Fruit fly (Drosophila melanogaster) whole organism, embryonic: Measurements from ENCODE around the gene CG9132.

Experiments
- ATbp ChIP-seq: fragments of 200-800 bp; sonication (Bioruptor generic); optimal IDR thresholded peaks from 2 replicates; lab custom pipeline; 2017; ENCODE audit warnings: missing biosample characterization, mild to moderate bottlenecking, missing genetic modification characterization, missing genetic modification reagents
- Atf-2 ChIP-seq: fragments of 200-800 bp; sonication (Bioruptor generic); optimal IDR thresholded peaks from 2 replicates; lab custom pipeline; 2016; ENCODE audit warnings: missing biosample characterization, missing genetic modification characterization
- Bgb ChIP-seq: fragments of 200-800 bp; sonication (Bioruptor generic); IDR thresholded peaks from 2 replicates; pipeline ENCODE4 v1.3.6; 2022; ENCODE audit warnings: missing biosample characterization, missing genetic modification characterization; ENCODE audit not compliant: partially characterized antibody
- CG10321 ChIP-seq: fragments of 200-800 bp; sonication (Bioruptor generic); IDR thresholded peaks from 2 replicates; pipeline ENCODE4 v1.3.6; 2022; ENCODE audit warnings: missing biosample characterization, missing genetic modification characterization
- CG10366 ChIP-seq: fragments of 200-800 bp; sonication (Bioruptor generic); IDR thresholded peaks from 2 replicates; pipeline ENCODE4 v1.3.6; 2022; ENCODE audit warnings: missing biosample characterization, missing genetic modification characterization
- CG10543 ChIP-seq: fragments of 200-800 bp; sonication (Bioruptor generic); optimal IDR thresholded peaks from 3 replicates; lab custom pipeline; 2017; ENCODE audit warnings: missing biosample characterization, mild to moderate bottlenecking, missing genetic modification characterization, moderate library complexity
- CG12769 ChIP-seq: fragments of 200-800 bp; sonication (Bioruptor generic); optimal IDR thresholded peaks from 2 replicates; lab custom pipeline; 2019; ENCODE audit warnings: missing biosample characterization, mild to moderate bottlenecking, missing genetic modification characterization, moderate library complexity
- CG14014 ChIP-seq: fragments of 200-800 bp; sonication (Bioruptor generic); IDR thresholded peaks from 2 replicates; pipeline ENCODE4 v1.3.6; 2022; ENCODE audit warnings: missing biosample characterization, missing genetic modification characterization
- CG15514 ChIP-seq: fragments of 200-800 bp; sonication (Bioruptor generic); optimal IDR thresholded peaks from 3 replicates; lab custom pipeline; 2017; ENCODE audit warnings: missing biosample characterization, missing genetic modification characterization, mild to moderate bottlenecking, moderate library complexity, missing genetic modification reagents
- CG17186 ChIP-seq: fragments of 200-800 bp; sonication (Bioruptor generic); optimal IDR thresholded peaks from 3 replicates; lab custom pipeline; 2017; ENCODE audit warnings: missing biosample characterization, missing genetic modification reagents, missing genetic modification characterization
- CG17385 ChIP-seq: fragments of 200-800 bp; sonication (Bioruptor generic); optimal IDR thresholded peaks from 3 replicates; lab custom pipeline; 2018; ENCODE audit warnings: missing biosample characterization, mild to moderate bottlenecking, missing genetic modification characterization
- CG2199 ChIP-seq: fragments of 200-800 bp; sonication (Bioruptor generic); IDR thresholded peaks from 3 replicates; pipeline ENCODE4 v1.3.6; 2022; ENCODE audit warnings: missing biosample characterization, missing genetic modification characterization
- CG31441 ChIP-seq: fragments of 200-800 bp; sonication (Bioruptor generic); IDR thresholded peaks from 2 replicates; pipeline ENCODE4 v1.3.6; 2022; ENCODE audit warnings: missing biosample characterization, missing genetic modification characterization
- CG3995 ChIP-seq: fragments of 200-800 bp; sonication (Bioruptor generic); optimal IDR thresholded peaks from 3 replicates; lab custom pipeline; 2016; ENCODE audit warnings: missing biosample characterization, missing genetic modification characterization
- CG43689 ChIP-seq: fragments of 200-800 bp; sonication (Bioruptor generic); IDR thresholded peaks from 2 replicates; pipeline ENCODE4 v1.3.6; 2022; ENCODE audit warnings: missing biosample characterization, missing genetic modification characterization
- CG4730 ChIP-seq: fragments of 200-800 bp; sonication (Bioruptor generic); IDR thresholded peaks from 2 replicates; pipeline ENCODE4 v1.3.6; 2022; ENCODE audit warnings: missing biosample characterization, missing genetic modification characterization
- CG4820 ChIP-seq: fragments of 200-800 bp; sonication (Bioruptor generic); optimal IDR thresholded peaks from 3 replicates; lab custom pipeline; 2016; ENCODE audit warnings: missing biosample characterization, missing genetic modification characterization
- CG6254 ChIP-seq: fragments of 200-800 bp; sonication (Bioruptor generic); optimal IDR thresholded peaks from 3 replicates; lab custom pipeline; 2017; ENCODE audit warnings: mild to moderate bottlenecking, missing biosample characterization, missing genetic modification reagents, missing genetic modification characterization
- CG7963 ChIP-seq: fragments of 200-800 bp; sonication (Bioruptor generic); IDR thresholded peaks from 3 replicates; pipeline ENCODE4 v1.3.6; 2022; ENCODE audit warnings: missing biosample characterization, missing genetic modification characterization; ENCODE audit not compliant: partially characterized antibody
- CG8388 ChIP-seq: fragments of 200-800 bp; sonication (Bioruptor generic); optimal IDR thresholded peaks from 2 replicates; lab custom pipeline; 2019; ENCODE audit warnings: missing biosample characterization, mild to moderate bottlenecking, missing genetic modification characterization, moderate library complexity
- CG8924 ChIP-seq: fragments of 200-800 bp; optimal IDR thresholded peaks from 3 replicates; lab custom pipeline; 2019; ENCODE audit warnings: missing biosample characterization, mild to moderate bottlenecking, missing genetic modification characterization, moderate library complexity
- CG9215 ChIP-seq: fragments of 200-800 bp; sonication (Bioruptor generic); IDR thresholded peaks from 2 replicates; pipeline ENCODE4 v1.3.6; 2022; ENCODE audit warnings: missing biosample characterization, missing genetic modification characterization
- CG9727 ChIP-seq: fragments of 200-800 bp; sonication (Bioruptor generic); optimal IDR thresholded peaks from 3 replicates; lab custom pipeline; 2017; ENCODE audit warnings: missing biosample characterization, mild to moderate bottlenecking, missing genetic modification characterization
- D19A ChIP-seq: fragments of 200-800 bp; optimal IDR thresholded peaks from 3 replicates; lab custom pipeline; 2019; ENCODE audit warnings: missing biosample characterization, mild to moderate bottlenecking, missing genetic modification characterization, moderate library complexity
- Dip3 ChIP-seq: fragments of 200-800 bp; sonication (Bioruptor generic); optimal IDR thresholded peaks from 3 replicates; lab custom pipeline; 2016; ENCODE audit warnings: missing biosample characterization, missing genetic modification characterization
- Dp ChIP-seq: fragments of 200-800 bp; sonication (Bioruptor generic); optimal IDR thresholded peaks from 2 replicates; lab custom pipeline; 2018; ENCODE audit warnings: missing biosample characterization, mild to moderate bottlenecking, missing genetic modification characterization, moderate library complexity
- NFAT ChIP-seq: fragments of 200-800 bp; sonication (Bioruptor generic); IDR thresholded peaks from 2 replicates; pipeline ENCODE4 v1.3.6; 2022; ENCODE audit warnings: missing biosample characterization, missing genetic modification characterization
- Opbp ChIP-seq: fragments of 200-800 bp; sonication (Bioruptor generic); IDR thresholded peaks from 3 replicates; pipeline ENCODE4 v1.3.6; 2022; ENCODE audit warnings: missing biosample characterization, missing genetic modification characterization; ENCODE audit not compliant: partially characterized antibody
- PHDP ChIP-seq: fragments of 200-800 bp; sonication (Bioruptor generic); optimal IDR thresholded peaks from 3 replicates; lab custom pipeline; 2018; ENCODE audit warnings: missing biosample characterization, mild to moderate bottlenecking, missing genetic modification characterization, moderate library complexity
- Rfx ChIP-seq: fragments of 200-800 bp; sonication (Bioruptor generic); IDR thresholded peaks from 2 replicates; pipeline ENCODE4 v1.3.6; 2022; ENCODE audit warnings: missing biosample characterization, missing genetic modification characterization
- Rx ChIP-seq: fragments of 200-800 bp; sonication (Bioruptor generic); IDR thresholded peaks from 2 replicates; pipeline ENCODE4 v1.3.6; 2022; ENCODE audit warnings: missing biosample characterization, missing genetic modification characterization
- Scr ChIP-seq: fragments of 200-800 bp; sonication (Bioruptor generic); IDR thresholded peaks from 2 replicates; pipeline ENCODE4 v1.3.6; 2022; ENCODE audit warnings: missing biosample characterization, missing genetic modification characterization; ENCODE audit not compliant: partially characterized antibody
- Sin3A ChIP-seq: fragments of >200 bp; optimal IDR thresholded peaks from 2 replicates; lab custom pipeline; 2018
- Trl ChIP-seq, 3 experiments: fragments of >200 bp in 2 of 3; fragments of 200-800 bp in 1 of 3; sonication (Bioruptor generic) in 1 of 3; optimal IDR thresholded peaks; 2 replicates in 1 of 3; 3 replicates in 2 of 3; lab custom pipeline; 2016 to 2017; ENCODE audit warnings: missing biosample characterization in 1 of 3, missing genetic modification characterization in 1 of 3
- Xbp1 ChIP-seq: fragments of 200-800 bp; sonication (Bioruptor generic); optimal IDR thresholded peaks from 3 replicates; lab custom pipeline; 2016; ENCODE audit warnings: missing biosample characterization, mild to moderate bottlenecking, missing genetic modification characterization
- Xrp1 ChIP-seq: fragments of 200-800 bp; sonication (Bioruptor generic); IDR thresholded peaks from 2 replicates; pipeline ENCODE4 v1.3.6; 2022; ENCODE audit warnings: missing biosample characterization, missing genetic modification characterization
- bbx ChIP-seq: fragments of 200-800 bp; sonication (Bioruptor generic); IDR thresholded peaks from 2 replicates; pipeline ENCODE4 v1.3.6; 2022; ENCODE audit warnings: missing biosample characterization, missing genetic modification characterization; ENCODE audit not compliant: partially characterized antibody
- br ChIP-seq: fragments of >200 bp; optimal IDR thresholded peaks from 2 replicates; lab custom pipeline; 2017
- dati ChIP-seq: fragments of 200-800 bp; sonication (Bioruptor generic); IDR thresholded peaks from 2 replicates; pipeline ENCODE4 v1.3.6; 2022; ENCODE audit warnings: missing biosample characterization, missing genetic modification characterization
- gem ChIP-seq: fragments of 200-800 bp; sonication (Bioruptor generic); optimal IDR thresholded peaks from 2 replicates; lab custom pipeline; 2019; ENCODE audit warnings: missing biosample characterization, mild to moderate bottlenecking, missing genetic modification characterization, moderate library complexity
- hbn ChIP-seq: fragments of 200-800 bp; sonication (Bioruptor generic); IDR thresholded peaks from 2 replicates; pipeline ENCODE4 v1.3.6; 2022; ENCODE audit warnings: missing biosample characterization, missing genetic modification characterization; ENCODE audit not compliant: partially characterized antibody
- lov ChIP-seq, 2 experiments: fragments of 200-800 bp in 1 of 2; fragments of >200 bp in 1 of 2; sonication (Bioruptor generic) in 1 of 2; IDR thresholded peaks in 1 of 2; optimal IDR thresholded peaks in 1 of 2; 2 replicates in 1 of 2; 3 replicates in 1 of 2; pipeline versions ENCODE4 v1.3.6 to Lab custom; 2017 to 2022; ENCODE audit warnings: missing biosample characterization in 1 of 2, missing genetic modification characterization in 1 of 2
- nom ChIP-seq: fragments of 200-800 bp; sonication (Bioruptor generic); optimal IDR thresholded peaks from 2 replicates; lab custom pipeline; 2017; ENCODE audit warnings: missing biosample characterization, missing genetic modification characterization, mild to moderate bottlenecking, moderate library complexity, missing genetic modification reagents
- phol ChIP-seq: fragments of 200-800 bp; sonication (Bioruptor generic); optimal IDR thresholded peaks from 3 replicates; lab custom pipeline; 2018; ENCODE audit warnings: missing biosample characterization, mild to moderate bottlenecking, missing genetic modification characterization, moderate library complexity
- pita ChIP-seq: fragments of 200-800 bp; sonication (Bioruptor generic); optimal IDR thresholded peaks from 2 replicates; lab custom pipeline; 2017; ENCODE audit warnings: missing biosample characterization, mild to moderate bottlenecking, missing genetic modification characterization
- seq ChIP-seq: fragments of 200-800 bp; sonication (Bioruptor generic); IDR thresholded peaks from 2 replicates; pipeline ENCODE4 v1.3.6; 2022; ENCODE audit warnings: missing biosample characterization, missing genetic modification characterization
- shn ChIP-seq: fragments of 200-800 bp; sonication (Bioruptor generic); optimal IDR thresholded peaks from 3 replicates; lab custom pipeline; 2016; ENCODE audit warnings: missing biosample characterization, missing genetic modification characterization
- slbo ChIP-seq: fragments of 200-800 bp; sonication (Bioruptor generic); IDR thresholded peaks from 2 replicates; pipeline ENCODE4 v1.3.6; 2022; ENCODE audit warnings: missing biosample characterization, missing genetic modification characterization
- sna ChIP-seq: fragments of 200-800 bp; sonication (Bioruptor generic); IDR thresholded peaks from 2 replicates; pipeline ENCODE4 v1.3.6; 2022; ENCODE audit warnings: missing biosample characterization, missing genetic modification characterization; ENCODE audit not compliant: partially characterized antibody
- yki ChIP-seq: fragments of >200 bp; optimal IDR thresholded peaks from 3 replicates; lab custom pipeline; 2018

CG9132 gene

DNA sequence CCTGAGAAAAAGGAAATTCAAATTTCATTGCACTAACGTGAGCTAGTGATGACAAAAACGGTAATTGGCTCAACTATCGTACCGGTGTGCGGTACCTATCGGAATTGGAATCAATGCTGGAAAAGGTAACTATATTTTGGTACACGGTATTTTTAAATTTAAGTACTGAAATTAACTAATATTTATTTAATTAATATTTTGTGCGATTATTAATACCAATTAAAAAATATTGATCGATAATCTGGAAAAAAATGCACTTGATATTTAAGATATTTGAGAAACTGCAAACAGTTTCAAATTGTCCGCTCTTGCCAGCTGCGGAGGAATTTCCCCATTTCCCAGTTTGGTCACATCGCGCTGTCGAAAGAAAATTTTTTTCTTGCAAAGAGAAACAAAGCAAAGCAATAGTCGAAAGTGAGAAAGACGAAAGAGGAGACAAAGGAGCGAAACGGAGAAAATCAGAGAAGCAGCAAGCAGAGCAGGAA is 13.1 kb downstream of the CG9132 start (continued):
- TF ChIP-seq CG7963 (GFP tag; lab: Robert Waterston, UW): 0 out of 3 replicates have a peak, but pooled peaks have one; percentile 31
- peak; percentile 3 for TF ChIP-seq nom (GFP tag; lab: Kevin White, UChicago)
- TF ChIP-seq CG17186 (GFP tag; lab: Kevin White, UChicago): no peak
- no peak for TF ChIP-seq CG10543
- peak; percentile 68 for TF ChIP-seq slbo
- no peak for TF ChIP-seq CG6254 (GFP tag; lab: Kevin White, UChicago)
- no peak for TF ChIP-seq Xbp1 (GFP tag; lab: Kevin White, UChicago)
- no peak for TF ChIP-seq lov (optimal IDR thresholded peaks at IDR 0.05; lab: Kevin White, UChicago)
- TF ChIP-seq lov (GFP tag; IDR thresholded peaks at IDR 0.05; lab: Robert Waterston, UW): no peak
- TF ChIP-seq Dip3 (GFP tag; lab: Kevin White, UChicago): no peak
- TF ChIP-seq sna (GFP tag; lab: Robert Waterston, UW): no peak
- peak; percentile 55 for TF ChIP-seq Sin3A (lab: Kevin White, UChicago)
- TF ChIP-seq CG10366 (GFP tag; lab: Robert Waterston, UW): no peak
- TF ChIP-seq yki (lab: Kevin White, UChicago): no peak
- peak; percentile 81 for TF ChIP-seq CG15514 (GFP tag; lab: Kevin White, UChicago)
- TF ChIP-seq seq (GFP tag; lab: Robert Waterston, UW): no peak
- no peak for TF ChIP-seq br (lab: Kevin White, UChicago)
- TF ChIP-seq CG4820 (GFP tag; lab: Kevin White, UChicago): no peak
- 0 out of 2 replicates have a peak, but pooled peaks have one; percentile 40 for TF ChIP-seq Xrp1
- no peak for TF ChIP-seq CG14014 (GFP tag; lab: Robert Waterston, UW)
- peak; percentile 39; the same call in 1 of the 2 replicates for TF ChIP-seq bbx
- TF ChIP-seq CG4730 (GFP tag; lab: Robert Waterston, UW): no peak
- peak; percentile 28; the same call in 1 of the 2 replicates for TF ChIP-seq Rfx (GFP tag; lab: Robert Waterston, UW)
- TF ChIP-seq hbn (GFP tag; lab: Robert Waterston, UW): peak; percentile 29; the same call in 1 of the 2 replicates
- no peak for TF ChIP-seq CG10321 (GFP tag; lab: Robert Waterston, UW)
- no peak for TF ChIP-seq ATbp (GFP tag; lab: Kevin White, UChicago)
- peak; percentile 28 for TF ChIP-seq CG9727 (GFP tag; lab: Kevin White, UChicago)
- TF ChIP-seq Rx (GFP tag; lab: Robert Waterston, UW): no peak
- no peak for TF ChIP-seq CG12769
- TF ChIP-seq D19A: no peak
- no peak for TF ChIP-seq Trl (optimal IDR thresholded peaks at IDR 0.05; lab: Kevin White, UChicago)
- no peak for TF ChIP-seq Trl (GFP tag; optimal IDR thresholded peaks at IDR 0.05; lab: Kevin White, UChicago)
- TF ChIP-seq shn: no peak
- TF ChIP-seq Atf-2 (GFP tag; lab: Kevin White, UChicago): no peak
- no peak for TF ChIP-seq dati (GFP tag; lab: Robert Waterston, UW)
- no peak for TF ChIP-seq PHDP (tag; lab: Kevin White, UChicago)
- TF ChIP-seq pita (GFP tag; lab: Kevin White, UChicago): no peak
- TF ChIP-seq NFAT: 0 out of 2 replicates have a peak, but pooled peaks have one; percentile 31
- peak; percentile 1 for TF ChIP-seq phol (tag; lab: Kevin White, UChicago)
- TF ChIP-seq CG3995: no peak
- peak; percentile 8 for TF ChIP-seq gem
- TF ChIP-seq Bgb (GFP tag; lab: Robert Waterston, UW): peak; percentile 57
- TF ChIP-seq CG31441: no peak
- TF ChIP-seq CG43689 (GFP tag; lab: Robert Waterston, UW): no peak
- peak; percentile 78 for TF ChIP-seq Dp (GFP tag; lab: Kevin White, UChicago)
- no peak for TF ChIP-seq CG17385 (GFP tag; lab: Kevin White, UChicago)
- TF ChIP-seq CG8388 (GFP tag; lab: Kevin White, UChicago): no peak
- 0 out of 2 replicates have a peak, but pooled peaks have one; percentile 38 for TF ChIP-seq CG9215 (GFP tag; lab: Robert Waterston, UW)
- peak; percentile 66 for TF ChIP-seq Scr (GFP tag; lab: Robert Waterston, UW)
- TF ChIP-seq CG8924 (tag; lab: Kevin White, UChicago): no peak
- peak; percentile 39; the same call in 1 of the 3 replicates for TF ChIP-seq Opbp (GFP tag; lab: Robert Waterston, UW)
- TF ChIP-seq CG2199 (GFP tag; lab: Robert Waterston, UW): no peak
